Fruit fly (Drosophila melanogaster): ENCODE data around the gene alpha-Est3.

alpha-Est3 gene

DNA sequence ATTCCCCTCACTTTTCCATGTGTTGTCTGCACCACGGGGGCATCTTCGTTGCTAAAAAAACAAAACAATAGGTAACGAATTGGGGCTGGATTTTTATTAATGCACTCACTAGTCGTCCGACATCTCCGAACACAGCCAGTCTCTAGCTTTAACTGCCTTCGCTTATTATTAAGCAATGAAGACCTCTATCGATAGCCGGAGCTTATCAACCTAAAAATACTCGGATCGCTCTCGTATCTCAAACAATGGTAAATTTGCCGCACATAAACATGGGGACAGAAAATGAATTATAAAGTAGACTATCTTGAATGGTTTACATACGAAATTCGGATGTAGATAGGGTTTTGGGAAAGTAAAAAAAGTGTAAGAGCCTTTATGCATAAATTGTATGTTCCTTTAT is 3.0 kb downstream of the alpha-Est3 start, which contains the start of gene alpha-Est4:
alpha-Est4 (minus strand) TSS at position 181 of the 400 bp plus-strand sequence.
- TF ChIP-seq rgr (GFP tag; optimal IDR thresholded peaks at IDR 0.05) (no peak), ey (GFP tag; optimal IDR thresholded peaks at IDR 0.05) (no peak), CG9705 (GFP tag; optimal IDR thresholded peaks at IDR 0.05) (no peak), br (GFP tag; optimal IDR thresholded peaks at IDR 0.05) (no peak), tai (GFP tag; optimal IDR thresholded peaks at IDR 0.05) (no peak)

DNA sequence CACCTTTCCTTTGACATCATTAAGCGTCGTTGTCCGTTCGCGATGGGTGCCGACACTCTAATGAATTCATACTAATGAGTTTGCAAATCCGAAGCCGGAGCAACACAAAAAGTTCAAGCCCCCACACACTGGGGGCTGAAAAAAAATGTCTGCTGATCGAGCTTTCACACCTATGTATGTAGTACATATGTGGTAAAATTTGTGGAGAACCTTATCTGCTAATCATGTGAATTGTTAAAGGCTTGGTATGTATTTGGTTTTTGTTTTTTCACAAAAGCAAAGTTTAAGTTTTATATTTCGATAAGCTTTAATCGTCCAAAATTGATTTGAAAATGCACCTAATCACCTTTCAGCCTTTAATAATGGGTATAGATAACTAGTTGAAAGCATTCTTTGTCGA is 5.2 kb downstream of the alpha-Est3 start, which contains the start of gene alpha-Est5:
alpha-Est5 (minus strand) TSS at position 110 of the 400 bp plus-strand sequence.
- TF ChIP-seq CG9705 (GFP tag; optimal IDR thresholded peaks at IDR 0.05) (no peak), Sp1 (GFP tag; optimal IDR thresholded peaks at IDR 0.05) (no peak), Hr78 (GFP tag; optimal IDR thresholded peaks at IDR 0.05) (no peak), Rel (GFP tag; optimal IDR thresholded peaks at IDR 0.05) (no peak), Rel (tag; optimal IDR thresholded peaks at IDR 0.05) (peak; percentile 26), GATAd (GFP tag; optimal IDR thresholded peaks at IDR 0.05) (no peak), fru (GFP tag; optimal IDR thresholded peaks at IDR 0.05) (no peak), N (GFP tag; optimal IDR thresholded peaks at IDR 0.05) (no peak), Hr83 (GFP tag; optimal IDR thresholded peaks at IDR 0.05; ENCODE audit: poor library complexity, severe bottlenecking) (peak; percentile 31), CrebA (GFP tag; optimal IDR thresholded peaks at IDR 0.05; ENCODE audit: borderline replicate concordance) (peak; percentile 70), Dif (GFP tag; optimal IDR thresholded peaks at IDR 0.05; ENCODE audit: partially characterized antibody) (peak; percentile 24), Myc (optimal IDR thresholded peaks at IDR 0.05) (no peak)

DNA sequence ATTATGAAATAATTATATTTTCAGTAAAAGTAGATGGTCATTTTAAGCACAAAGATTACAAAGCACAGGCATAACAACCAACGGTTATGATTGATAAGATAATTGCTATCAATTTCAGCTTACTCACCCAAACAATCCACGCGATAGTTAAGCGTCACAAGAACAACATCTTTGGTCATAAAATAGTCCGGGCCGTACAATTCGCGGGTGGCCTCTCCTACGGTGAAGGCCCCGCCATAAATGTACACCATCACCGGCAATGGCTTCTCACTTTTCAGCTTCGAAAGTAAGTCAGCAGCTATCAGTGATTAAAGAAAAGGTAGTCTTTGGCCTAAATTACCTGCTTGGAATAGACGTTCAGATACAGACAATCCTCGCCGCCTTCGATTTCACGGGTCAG is 5.8 kb downstream of the alpha-Est3 start:
- no peak for TF ChIP-seq CG32264 (GFP tag; optimal IDR thresholded peaks at IDR 0.05)
- TF ChIP-seq N (GFP tag; optimal IDR thresholded peaks at IDR 0.05) = no peak
- no peak for TF ChIP-seq sv (GFP tag; optimal IDR thresholded peaks at IDR 0.05)
- no peak for TF ChIP-seq Vsx2 (GFP tag; optimal IDR thresholded peaks at IDR 0.05; ENCODE audit: partially characterized antibody)
- no peak for TF ChIP-seq pan (optimal IDR thresholded peaks at IDR 0.05)
- no peak for TF ChIP-seq Dif (GFP tag; optimal IDR thresholded peaks at IDR 0.05; ENCODE audit: partially characterized antibody)
- TF ChIP-seq Hnf4 (GFP tag; optimal IDR thresholded peaks at IDR 0.05) = no peak
- TF ChIP-seq jim (GFP tag; optimal IDR thresholded peaks at IDR 0.05) = no peak
- TF ChIP-seq CrebA (GFP tag; optimal IDR thresholded peaks at IDR 0.05; ENCODE audit: borderline replicate concordance) = no peak
- TF ChIP-seq lola (GFP tag; optimal IDR thresholded peaks at IDR 0.05) = no peak
- TF ChIP-seq dsf (GFP tag; optimal IDR thresholded peaks at IDR 0.05; ENCODE audit: borderline replicate concordance) = no peak

DNA sequence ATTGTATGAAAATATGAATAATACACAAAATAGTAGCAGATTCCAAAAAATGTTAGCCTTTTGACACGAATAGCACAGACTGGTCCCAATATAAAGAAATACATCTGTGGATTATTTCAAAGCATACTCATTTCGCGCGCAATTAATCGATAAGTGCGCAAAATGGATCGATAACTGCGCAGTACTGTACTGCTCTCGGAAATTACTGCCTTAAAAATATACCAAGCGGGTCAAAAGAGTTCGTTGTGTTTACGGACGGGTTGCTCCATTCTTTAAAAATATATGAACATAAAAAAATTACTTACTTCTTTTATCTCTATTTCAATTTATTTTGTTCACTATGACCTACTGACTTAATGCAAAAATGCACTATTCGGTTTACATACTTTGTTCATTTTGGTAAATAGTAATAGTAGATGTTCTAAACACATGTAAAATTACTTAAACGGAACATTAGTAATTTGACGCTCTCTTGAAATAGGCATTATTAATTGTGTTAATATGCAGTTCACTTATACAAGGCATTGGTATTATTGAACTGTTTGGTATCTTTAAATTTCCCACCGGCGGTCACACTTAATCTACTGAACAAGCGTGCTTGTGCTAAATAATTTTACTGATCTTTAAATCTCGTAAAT is 11.1 kb downstream of the alpha-Est3 start, which contains the start of the genes Rtnl2 and alphaTub84D:
Rtnl2 (minus strand) TSS at position 58 of the 638 bp plus-strand sequence.
alphaTub84D (plus strand) TSS at position 570 of the 638 bp plus-strand sequence.
- no peak for TF ChIP-seq psq (GFP tag; optimal IDR thresholded peaks at IDR 0.05)
- TF ChIP-seq Dfd (GFP tag; optimal IDR thresholded peaks at IDR 0.05) = no peak
- no peak for TF ChIP-seq br (GFP tag; optimal IDR thresholded peaks at IDR 0.05)
- TF ChIP-seq ey (GFP tag; optimal IDR thresholded peaks at IDR 0.05) = no peak
- TF ChIP-seq HLH106 (tag; optimal IDR thresholded peaks at IDR 0.05) = no peak
- no peak for TF ChIP-seq brk (GFP tag; optimal IDR thresholded peaks at IDR 0.05)
- TF ChIP-seq N (GFP tag; optimal IDR thresholded peaks at IDR 0.05) = no peak
- TF ChIP-seq Jra (GFP tag; optimal IDR thresholded peaks at IDR 0.05) = no peak
- no peak for TF ChIP-seq woc (GFP tag; optimal IDR thresholded peaks at IDR 0.05)
- no peak for TF ChIP-seq Myc (optimal IDR thresholded peaks at IDR 0.05)
- no peak for TF ChIP-seq dl (GFP tag; optimal IDR thresholded peaks at IDR 0.05; ENCODE audit: insufficient read depth in 1 of 2, partially characterized antibody in 2 of 2)
- no peak for TF ChIP-seq dsf (GFP tag; optimal IDR thresholded peaks at IDR 0.05; ENCODE audit: borderline replicate concordance)
- no peak for TF ChIP-seq OdsH (GFP tag; optimal IDR thresholded peaks at IDR 0.05)

DNA sequence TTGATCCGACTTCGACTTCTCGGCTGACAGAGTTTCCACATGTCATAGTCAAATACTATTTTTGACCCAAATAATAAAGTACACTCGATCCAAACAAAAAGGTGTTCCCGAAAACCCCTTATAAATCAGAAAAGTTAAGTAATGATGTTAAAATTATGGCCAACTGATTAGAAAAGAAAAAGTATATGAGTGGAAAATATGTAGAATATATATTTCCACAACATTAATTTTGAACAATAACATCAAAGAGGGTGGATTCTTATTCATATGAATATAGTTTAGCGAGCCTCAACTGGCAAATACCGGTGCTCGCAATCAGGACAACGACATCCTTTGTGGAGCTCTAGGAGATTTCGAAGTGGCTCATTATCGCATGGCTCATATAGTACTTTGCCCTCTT is 12.8 kb downstream of the alpha-Est3 start, which contains the start of gene alpha-Est6:
alpha-Est6 (minus strand) TSS at position 101 of the 400 bp plus-strand sequence.
- TF ChIP-seq HLH106 (tag; optimal IDR thresholded peaks at IDR 0.05) (no peak), foxo (GFP tag; optimal IDR thresholded peaks at IDR 0.05) (no peak), Vsx2 (GFP tag; optimal IDR thresholded peaks at IDR 0.05; ENCODE audit: partially characterized antibody) (no peak), pan (optimal IDR thresholded peaks at IDR 0.05) (no peak), brk (GFP tag; optimal IDR thresholded peaks at IDR 0.05) (no peak), woc (GFP tag; optimal IDR thresholded peaks at IDR 0.05) (no peak)
